Worm (Caenorhabditis elegans) whole organism, late embryonic: ENCODE results near the gene hacd-1.

Experiments
- K02D7.2 ChIP-seq: sonication (generic microtip); optimal IDR thresholded peaks from 2 replicates; lab custom pipeline; 2017; ENCODE audit warnings: mild to moderate bottlenecking, missing genetic modification characterization, missing compliant biosample characterization
- ama-1 ChIP-seq: fragments of 150-350 bp; optimal IDR thresholded peaks from 2 replicates; lab custom pipeline; 2014
- ceh-9 ChIP-seq: sonication (generic microtip); optimal IDR thresholded peaks from 2 replicates; lab custom pipeline; 2016; ENCODE audit warnings: mild to moderate bottlenecking, missing genetic modification characterization, inconsistent platforms, missing compliant biosample characterization
- elt-2 ChIP-seq: sonication (generic microtip); optimal IDR thresholded peaks from 2 replicates; lab custom pipeline; 2016; ENCODE audit warnings: missing genetic modification reagents, missing genetic modification characterization, missing compliant biosample characterization
- elt-4 ChIP-seq: sonication (generic microtip); optimal IDR thresholded peaks from 2 replicates; lab custom pipeline; 2016; ENCODE audit warnings: missing genetic modification characterization, missing compliant biosample characterization
- ets-4 ChIP-seq: sonication (generic microtip); optimal IDR thresholded peaks from 2 replicates; lab custom pipeline; 2016; ENCODE audit warnings: missing genetic modification characterization, missing compliant biosample characterization
- fkh-10 ChIP-seq: fragments of 150-350 bp; optimal IDR thresholded peaks from 2 replicates; lab custom pipeline; 2014; ENCODE audit warnings: missing biosample characterization, missing genetic modification reagents, missing genetic modification characterization
- hlh-30 ChIP-seq: sonication (generic microtip); optimal IDR thresholded peaks from 2 replicates; lab custom pipeline; 2017; ENCODE audit warnings: antibody characterized with exemption, missing genetic modification characterization, missing compliant biosample characterization; ENCODE audit not compliant: insufficient read depth
- odd-2 ChIP-seq: sonication (generic microtip); optimal IDR thresholded peaks from 2 replicates; lab custom pipeline; 2017; ENCODE audit warnings: antibody characterized with exemption, mild to moderate bottlenecking, missing genetic modification characterization, missing compliant biosample characterization
- pax-1 ChIP-seq: fragments of 150-350 bp; optimal IDR thresholded peaks from 2 replicates; lab custom pipeline; 2014; ENCODE audit warnings: missing biosample characterization, missing genetic modification characterization
- unc-86 ChIP-seq: sonication (generic microtip); optimal IDR thresholded peaks from 2 replicates; lab custom pipeline; 2016; ENCODE audit warnings: missing genetic modification characterization, missing compliant biosample characterization

DNA sequence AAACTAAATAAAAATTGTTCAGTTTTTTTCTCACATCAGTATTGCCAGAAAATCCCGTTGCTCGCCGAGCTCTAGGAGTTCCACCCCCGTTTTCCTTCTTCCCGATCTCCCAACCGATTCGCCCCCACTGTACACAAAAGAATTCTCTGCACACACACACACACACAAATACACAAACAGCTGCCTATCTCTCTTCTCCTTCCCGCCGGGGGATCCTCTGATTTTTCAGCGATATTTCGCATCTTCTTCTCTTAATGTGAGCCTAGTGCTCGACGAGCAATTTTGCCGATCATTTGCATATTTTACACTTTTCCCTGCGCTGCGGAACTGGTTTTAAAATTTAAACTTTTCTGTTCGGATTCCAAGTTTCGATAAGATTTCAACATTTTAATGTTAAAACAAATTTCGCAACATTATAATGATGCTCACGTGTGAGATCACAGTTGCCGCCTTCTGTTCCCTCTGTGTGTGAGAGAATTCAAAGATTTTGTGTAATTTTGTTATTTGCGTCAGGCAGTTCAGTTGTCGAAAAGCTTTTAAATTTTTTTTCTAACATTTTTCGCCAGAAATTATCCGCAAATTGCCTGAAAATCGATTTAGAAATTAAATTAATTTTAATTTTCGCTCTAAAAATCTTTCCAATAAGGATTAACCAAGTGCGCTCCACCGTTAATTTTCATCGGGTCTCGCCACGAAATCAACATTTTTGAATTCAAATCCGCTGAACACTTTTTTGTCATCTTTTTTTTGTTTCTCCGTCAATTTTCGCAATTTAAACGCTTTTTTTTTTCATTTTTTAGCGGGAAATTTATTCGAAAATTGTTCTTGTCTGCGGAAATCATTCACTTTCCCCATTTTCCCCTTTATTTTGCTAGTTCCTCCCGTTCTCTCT lies 11.2 kb downstream of the hacd-1 start:
- TF ChIP-seq unc-86 (no peak), odd-2 (no peak), ceh-9 (tag; lab: Kevin White, UChicago) (no peak), hlh-30 (tag; lab: Kevin White, UChicago) (no peak), elt-4 (no peak), pax-1 (no peak), ets-4 (tag; lab: Kevin White, UChicago) (no peak), elt-2 (tag; lab: Kevin White, UChicago) (no peak), ama-1 (lab: Kevin White, UChicago) (no peak), K02D7.2 (tag; lab: Kevin White, UChicago) (no peak), fkh-10 (GFP tag; lab: Kevin White, UChicago) (no peak)
